Fruit fly (Drosophila melanogaster) whole organism, embryonic: ENCODE measurements around the gene CG31245.

Source experiments
- Ada2b ChIP-seq: fragments of 200-800 bp; sonication (Bioruptor generic); IDR thresholded peaks from 2 replicates; pipeline ENCODE4 v1.3.6; 2022; ENCODE audit warnings: missing biosample characterization, missing genetic modification characterization
- Adf1 ChIP-seq: fragments of 200-800 bp; sonication (Bioruptor generic); IDR thresholded peaks from 2 replicates; pipeline ENCODE4 v1.3.6; 2022; ENCODE audit warnings: missing biosample characterization, missing genetic modification characterization
- Atf3 ChIP-seq: fragments of 200-800 bp; sonication (Bioruptor generic); optimal IDR thresholded peaks from 3 replicates; lab custom pipeline; 2016; ENCODE audit warnings: missing biosample characterization, missing genetic modification characterization
- Bgb ChIP-seq: fragments of 200-800 bp; sonication (Bioruptor generic); IDR thresholded peaks from 2 replicates; pipeline ENCODE4 v1.3.6; 2022; ENCODE audit warnings: missing biosample characterization, missing genetic modification characterization; ENCODE audit not compliant: partially characterized antibody
- BtbVII ChIP-seq: fragments of 200-800 bp; sonication (Bioruptor generic); optimal IDR thresholded peaks from 3 replicates; lab custom pipeline; 2017; ENCODE audit warnings: missing biosample characterization, mild to moderate bottlenecking, missing genetic modification characterization
- CG10267 ChIP-seq: fragments of 200-800 bp; sonication (Bioruptor generic); optimal IDR thresholded peaks from 2 replicates; lab custom pipeline; 2018; ENCODE audit warnings: missing biosample characterization, mild to moderate bottlenecking, missing genetic modification characterization, moderate library complexity
- CG11247 ChIP-seq: fragments of 200-800 bp; sonication (Bioruptor generic); IDR thresholded peaks from 2 replicates; pipeline ENCODE4 v1.3.6; 2022; ENCODE audit warnings: missing biosample characterization, missing genetic modification characterization
- CG13424 ChIP-seq: fragments of 200-800 bp; sonication (Bioruptor generic); optimal IDR thresholded peaks from 2 replicates; lab custom pipeline; 2019; ENCODE audit warnings: missing biosample characterization, mild to moderate bottlenecking, missing genetic modification characterization, moderate library complexity
- CG15011 ChIP-seq: fragments of 200-800 bp; sonication (Bioruptor generic); optimal IDR thresholded peaks from 3 replicates; lab custom pipeline; 2018; ENCODE audit warnings: missing biosample characterization, mild to moderate bottlenecking, missing genetic modification characterization
- CG16813 ChIP-seq: fragments of 200-800 bp; sonication (Bioruptor generic); IDR thresholded peaks from 3 replicates; pipeline ENCODE4 v1.3.6; 2022; ENCODE audit warnings: missing biosample characterization, missing genetic modification characterization; ENCODE audit not compliant: partially characterized antibody
- CG16815 ChIP-seq: fragments of 200-800 bp; sonication (Bioruptor generic); optimal IDR thresholded peaks from 3 replicates; lab custom pipeline; 2017; ENCODE audit warnings: missing biosample characterization, mild to moderate bottlenecking, missing genetic modification characterization
- CG6654 ChIP-seq: fragments of 200-800 bp; sonication (Bioruptor generic); optimal IDR thresholded peaks from 2 replicates; lab custom pipeline; 2017; ENCODE audit warnings: missing biosample characterization, mild to moderate bottlenecking, missing genetic modification characterization
- CG6689 ChIP-seq: fragments of 200-800 bp; sonication (Bioruptor generic); IDR thresholded peaks from 2 replicates; pipeline ENCODE4 v1.3.6; 2022; ENCODE audit warnings: missing biosample characterization, missing genetic modification characterization
- CG6765 ChIP-seq: fragments of 200-800 bp; sonication (Bioruptor generic); optimal IDR thresholded peaks from 3 replicates; lab custom pipeline; 2017; ENCODE audit warnings: missing biosample characterization, mild to moderate bottlenecking, missing genetic modification characterization
- CG6854 ChIP-seq: fragments of 200-800 bp; sonication (Bioruptor generic); optimal IDR thresholded peaks from 3 replicates; lab custom pipeline; 2017; ENCODE audit warnings: missing biosample characterization, mild to moderate bottlenecking, missing genetic modification characterization
- CG7372 ChIP-seq: fragments of 200-800 bp; sonication (Bioruptor generic); IDR thresholded peaks from 2 replicates; pipeline ENCODE4 v1.3.6; 2022; ENCODE audit warnings: missing biosample characterization, missing genetic modification characterization
- CG7839 ChIP-seq: fragments of 200-800 bp; sonication (Bioruptor generic); optimal IDR thresholded peaks from 3 replicates; lab custom pipeline; 2018; ENCODE audit warnings: missing biosample characterization, mild to moderate bottlenecking, missing genetic modification characterization, moderate library complexity
- CG9932 ChIP-seq: fragments of 200-800 bp; sonication (Bioruptor generic); IDR thresholded peaks from 2 replicates; pipeline ENCODE4 v1.3.6; 2022; ENCODE audit warnings: missing biosample characterization, missing genetic modification characterization
- CTCF ChIP-seq: fragments of 200-800 bp; sonication (Bioruptor generic); optimal IDR thresholded peaks from 2 replicates; lab custom pipeline; 2017; ENCODE audit warnings: missing biosample characterization, mild to moderate bottlenecking, missing genetic modification characterization, moderate library complexity
- CrebB ChIP-seq: fragments of 200-800 bp; sonication (Bioruptor generic); optimal IDR thresholded peaks from 3 replicates; lab custom pipeline; 2018; ENCODE audit warnings: missing biosample characterization, mild to moderate bottlenecking, missing genetic modification characterization
- Deaf1 ChIP-seq: fragments of 200-800 bp; optimal IDR thresholded peaks from 3 replicates; lab custom pipeline; 2019; ENCODE audit warnings: missing biosample characterization, mild to moderate bottlenecking, missing genetic modification characterization, moderate library complexity
- Dll ChIP-seq: fragments of 200-800 bp; sonication (Bioruptor generic); IDR thresholded peaks from 4 replicates; pipeline ENCODE4 v1.3.6; 2022; ENCODE audit warnings: missing biosample characterization, missing genetic modification characterization; ENCODE audit not compliant: partially characterized antibody
- Ets65A ChIP-seq: fragments of 200-800 bp; sonication (Bioruptor generic); peaks from one replicate; lab custom pipeline; 2016; ENCODE audit warnings: missing biosample characterization, missing genetic modification characterization
- H15 ChIP-seq: fragments of 200-800 bp; sonication (Bioruptor generic); IDR thresholded peaks from 3 replicates; pipeline ENCODE4 v1.3.6; 2022; ENCODE audit warnings: missing biosample characterization, missing genetic modification characterization
- HLH3B ChIP-seq: fragments of 200-800 bp; sonication (Bioruptor generic); IDR thresholded peaks from 2 replicates; pipeline ENCODE4 v1.3.6; 2022; ENCODE audit warnings: missing biosample characterization, missing genetic modification characterization
- Hr39 ChIP-seq: fragments of >200 bp; optimal IDR thresholded peaks from 2 replicates; lab custom pipeline; 2017
- Kr ChIP-seq: fragments of 200-800 bp; sonication (Bioruptor generic); optimal IDR thresholded peaks from 2 replicates; lab custom pipeline; 2017; ENCODE audit warnings: missing biosample characterization, mild to moderate bottlenecking, missing genetic modification characterization
- NFAT ChIP-seq: fragments of 200-800 bp; sonication (Bioruptor generic); IDR thresholded peaks from 2 replicates; pipeline ENCODE4 v1.3.6; 2022; ENCODE audit warnings: missing biosample characterization, missing genetic modification characterization
- NK7.1 ChIP-seq: fragments of 200-800 bp; sonication (Bioruptor generic); optimal IDR thresholded peaks from 3 replicates; lab custom pipeline; 2016; ENCODE audit warnings: missing biosample characterization, missing genetic modification characterization
- Optix ChIP-seq: fragments of 200-800 bp; sonication (Bioruptor generic); IDR thresholded peaks from 3 replicates; pipeline ENCODE4 v1.3.6; 2022; ENCODE audit warnings: missing biosample characterization, missing genetic modification characterization
- Scr ChIP-seq: fragments of 200-800 bp; sonication (Bioruptor generic); IDR thresholded peaks from 2 replicates; pipeline ENCODE4 v1.3.6; 2022; ENCODE audit warnings: missing biosample characterization, missing genetic modification characterization; ENCODE audit not compliant: partially characterized antibody
- Sox102F ChIP-seq: fragments of 200-800 bp; sonication (Bioruptor generic); optimal IDR thresholded peaks from 2 replicates; lab custom pipeline; 2018; ENCODE audit warnings: missing biosample characterization, mild to moderate bottlenecking, missing genetic modification characterization, moderate library complexity
- Taf1 ChIP-seq: fragments of 200-800 bp; sonication (Bioruptor generic); IDR thresholded peaks from 2 replicates; pipeline ENCODE4 v1.3.6; 2022; ENCODE audit warnings: missing biosample characterization, missing genetic modification characterization
- ara ChIP-seq: fragments of 200-800 bp; sonication (Bioruptor generic); IDR thresholded peaks from 2 replicates; pipeline ENCODE4 v1.3.6; 2022; ENCODE audit warnings: missing biosample characterization, missing genetic modification characterization
- chinmo ChIP-seq: fragments of 200-800 bp; sonication (Bioruptor generic); IDR thresholded peaks from 4 replicates; pipeline ENCODE4 v1.3.6; 2022; ENCODE audit warnings: missing biosample characterization, missing genetic modification characterization; ENCODE audit not compliant: partially characterized antibody
- disco-r ChIP-seq: fragments of 200-800 bp; sonication (Bioruptor generic); optimal IDR thresholded peaks from 2 replicates; lab custom pipeline; 2016; ENCODE audit warnings: missing biosample characterization, missing genetic modification characterization
- ewg ChIP-seq: fragments of 200-800 bp; sonication (Bioruptor generic); optimal IDR thresholded peaks from 3 replicates; lab custom pipeline; 2017; ENCODE audit warnings: mild to moderate bottlenecking, missing biosample characterization, missing genetic modification reagents, missing genetic modification characterization
- eyg ChIP-seq: fragments of 200-800 bp; sonication (Bioruptor generic); optimal IDR thresholded peaks from 3 replicates; lab custom pipeline; 2016; ENCODE audit warnings: missing biosample characterization, missing genetic modification characterization
- hkb ChIP-seq, 2 experiments: fragments of 200-800 bp in 1 of 2; fragments of >200 bp in 1 of 2; sonication (Bioruptor generic) in 1 of 2; IDR thresholded peaks in 1 of 2; optimal IDR thresholded peaks in 1 of 2; 2 replicates each; pipeline versions ENCODE4 v1.3.6 to Lab custom; 2017 to 2022; ENCODE audit warnings: missing biosample characterization in 1 of 2, missing genetic modification characterization in 1 of 2
- hth ChIP-seq: fragments of >200 bp; optimal IDR thresholded peaks from 2 replicates; lab custom pipeline; 2017; ENCODE audit warnings: inconsistent platforms
- kah ChIP-seq: fragments of 200-800 bp; sonication (Bioruptor generic); optimal IDR thresholded peaks from 2 replicates; lab custom pipeline; 2018; ENCODE audit warnings: missing biosample characterization, mild to moderate bottlenecking, missing genetic modification characterization
- klu ChIP-seq: fragments of 200-800 bp; sonication (Bioruptor generic); IDR thresholded peaks from 2 replicates; pipeline ENCODE4 v1.3.6; 2022; ENCODE audit warnings: missing biosample characterization, missing genetic modification characterization
- lab ChIP-seq: fragments of 200-800 bp; sonication (Bioruptor generic); optimal IDR thresholded peaks from 3 replicates; lab custom pipeline; 2017; ENCODE audit warnings: missing biosample characterization, missing genetic modification characterization, mild to moderate bottlenecking, moderate library complexity, missing genetic modification reagents
- mam ChIP-seq: fragments of 200-800 bp; sonication (Bioruptor generic); optimal IDR thresholded peaks from 3 replicates; lab custom pipeline; 2016; ENCODE audit warnings: missing biosample characterization, missing genetic modification characterization
- mld ChIP-seq: fragments of 200-800 bp; sonication (Bioruptor generic); IDR thresholded peaks from 3 replicates; pipeline ENCODE4 v1.3.6; 2022; ENCODE audit warnings: missing biosample characterization, missing genetic modification characterization; ENCODE audit not compliant: partially characterized antibody
- peb ChIP-seq: fragments of 200-800 bp; sonication (Bioruptor generic); IDR thresholded peaks from 2 replicates; pipeline ENCODE4 v1.3.6; 2022; ENCODE audit warnings: missing biosample characterization, missing genetic modification characterization
- seq ChIP-seq: fragments of 200-800 bp; sonication (Bioruptor generic); IDR thresholded peaks from 2 replicates; pipeline ENCODE4 v1.3.6; 2022; ENCODE audit warnings: missing biosample characterization, missing genetic modification characterization
- sima ChIP-seq: fragments of 200-800 bp; sonication (Bioruptor generic); optimal IDR thresholded peaks from 2 replicates; lab custom pipeline; 2016; ENCODE audit warnings: missing biosample characterization, missing genetic modification characterization
- so ChIP-seq: fragments of 200-800 bp; sonication (Bioruptor generic); IDR thresholded peaks from 3 replicates; pipeline ENCODE4 v1.3.6; 2022; ENCODE audit warnings: missing biosample characterization, missing genetic modification characterization
- stc ChIP-seq: fragments of 200-800 bp; sonication (Bioruptor generic); IDR thresholded peaks from 2 replicates; pipeline ENCODE4 v1.3.6; 2022; ENCODE audit warnings: missing biosample characterization, missing genetic modification characterization
- toy ChIP-seq: fragments of 200-800 bp; sonication (Bioruptor generic); IDR thresholded peaks from 2 replicates; pipeline ENCODE4 v1.3.6; 2022; ENCODE audit warnings: missing biosample characterization, missing genetic modification characterization
- tx ChIP-seq: fragments of 200-800 bp; sonication (Bioruptor generic); optimal IDR thresholded peaks from 2 replicates; lab custom pipeline; 2016; ENCODE audit warnings: missing biosample characterization, missing genetic modification characterization
- z ChIP-seq: fragments of 200-800 bp; sonication (Bioruptor generic); IDR thresholded peaks from 3 replicates; pipeline ENCODE4 v1.3.6; 2022; ENCODE audit warnings: missing biosample characterization, missing genetic modification characterization

The CG31245 gene

DNA sequence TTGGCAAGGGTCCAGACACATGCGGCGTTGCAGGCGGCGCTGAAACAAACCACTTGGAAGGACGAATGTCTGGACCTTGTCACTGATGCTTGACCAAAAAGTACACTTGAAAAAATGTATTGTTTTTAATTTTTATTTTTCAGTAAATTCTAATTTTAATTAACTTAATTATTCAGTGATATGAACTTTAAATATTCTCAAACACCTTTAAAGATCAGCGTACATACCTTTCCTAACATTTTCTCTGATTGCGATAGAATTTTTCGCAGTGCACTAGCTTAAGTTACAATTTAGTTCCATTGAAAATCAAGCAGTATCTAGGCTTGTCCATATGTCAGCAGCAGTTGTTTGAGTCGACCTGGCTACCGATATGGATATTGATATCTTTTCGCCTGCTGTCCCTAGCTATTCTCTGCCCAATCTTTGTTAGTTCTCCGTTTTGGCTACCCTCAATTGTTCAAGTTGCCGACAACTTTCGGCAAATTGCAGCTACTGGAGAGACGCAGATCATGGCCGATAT lies 37.8 kb downstream of the CG31245 start (continued):
- TF ChIP-seq CG16815 (peak; percentile 34), CTCF (no peak), tx (no peak), Adf1 (no peak), Bgb (GFP tag; lab: Robert Waterston, UW) (no peak), CG11247 (GFP tag; lab: Robert Waterston, UW) (no peak), disco-r (no peak), CG15011 (GFP tag; lab: Kevin White, UChicago) (peak; percentile 5), z (GFP tag; lab: Robert Waterston, UW) (no peak), CG13424 (tag; lab: Kevin White, UChicago) (no peak), Taf1 (GFP tag; lab: Robert Waterston, UW) (no peak), CG7372 (no peak), Optix (GFP tag; lab: Robert Waterston, UW) (no peak), ewg (GFP tag; lab: Kevin White, UChicago) (no peak), mld (no peak), Dll (GFP tag; lab: Robert Waterston, UW) (no peak), Ada2b (GFP tag; lab: Robert Waterston, UW) (no peak), kah (GFP tag; lab: Kevin White, UChicago) (no peak), ara (GFP tag; lab: Robert Waterston, UW) (peak; percentile 50; the same call in 1 of the 2 replicates), Atf3 (GFP tag; lab: Kevin White, UChicago) (no peak), CG16813 (GFP tag; lab: Robert Waterston, UW) (no peak), sima (GFP tag; lab: Kevin White, UChicago) (no peak), CG9932 (GFP tag; lab: Robert Waterston, UW) (no peak), Kr (peak; percentile 34), Deaf1 (tag; lab: Kevin White, UChicago) (no peak), CrebB (tag; lab: Kevin White, UChicago) (no peak), CG6854 (GFP tag; lab: Kevin White, UChicago) (no peak), CG10267 (tag; lab: Kevin White, UChicago) (peak; percentile 55), H15 (no peak), so (GFP tag; lab: Robert Waterston, UW) (no peak), chinmo (GFP tag; lab: Robert Waterston, UW) (no peak), NFAT (GFP tag; lab: Robert Waterston, UW) (no peak), Ets65A (GFP tag; lab: Kevin White, UChicago) (peak; percentile 90), CG6654 (GFP tag; lab: Kevin White, UChicago) (no peak), CG6765 (GFP tag; lab: Kevin White, UChicago) (no peak), CG7839 (tag; lab: Kevin White, UChicago) (peak; percentile 26), eyg (GFP tag; lab: Kevin White, UChicago) (no peak), lab (GFP tag; lab: Kevin White, UChicago) (no peak), Scr (GFP tag; lab: Robert Waterston, UW) (no peak), mam (no peak), peb (GFP tag; lab: Robert Waterston, UW) (no peak), toy (GFP tag; lab: Robert Waterston, UW) (no peak), NK7.1 (no peak), stc (GFP tag; lab: Robert Waterston, UW) (no peak), klu (no peak), hth (lab: Kevin White, UChicago) (no peak), CG6689 (peak; percentile 44; the same call in 1 of the 2 replicates), seq (no peak), BtbVII (GFP tag; lab: Kevin White, UChicago) (no peak), Hr39 (lab: Kevin White, UChicago) (no peak), hkb (optimal IDR thresholded peaks at IDR 0.05; lab: Kevin White, UChicago) (no peak), hkb (GFP tag; IDR thresholded peaks at IDR 0.05; lab: Robert Waterston, UW) (no peak), Sox102F (GFP tag; lab: Kevin White, UChicago) (no peak), HLH3B (GFP tag; lab: Robert Waterston, UW) (no peak)
